Worm (Caenorhabditis elegans) whole organism, L3 larva: ENCODE results near the gene lin-3.

ENCODE experiments used
- aly-2 ChIP-seq: fragments of 150-350 bp; optimal IDR thresholded peaks from 2 replicates; lab custom pipeline; 2014; ENCODE audit warnings: missing biosample characterization, missing genetic modification characterization
- elt-3 ChIP-seq, 3 experiments: fragments of 150-350 bp in 1 of 3; sonication (generic microtip) in 2 of 3; optimal IDR thresholded peaks; 2 replicates in 2 of 3; 4 replicates in 1 of 3; lab custom pipeline; 2014 to 2017; ENCODE audit warnings: missing biosample characterization in 3 of 3, missing genetic modification characterization in 3 of 3
- mdl-1 ChIP-seq: fragments of 150-350 bp; optimal IDR thresholded peaks from 2 replicates; lab custom pipeline; 2014; ENCODE audit warnings: missing biosample characterization, missing genetic modification characterization
- nhr-11 ChIP-seq: fragments of 150-350 bp; optimal IDR thresholded peaks from 2 replicates; lab custom pipeline; 2014; ENCODE audit warnings: missing biosample characterization, missing genetic modification characterization
- nhr-237 ChIP-seq: fragments of 150-350 bp; optimal IDR thresholded peaks from 2 replicates; lab custom pipeline; 2014; ENCODE audit warnings: missing biosample characterization, missing genetic modification characterization
- nhr-77 ChIP-seq: fragments of 150-350 bp; optimal IDR thresholded peaks from 2 replicates; lab custom pipeline; 2014; ENCODE audit warnings: missing biosample characterization, missing genetic modification characterization
- pha-4 ChIP-seq: fragments of 150-350 bp; optimal IDR thresholded peaks from 2 replicates; lab custom pipeline; 2014; ENCODE audit warnings: missing biosample characterization, missing genetic modification reagents, missing genetic modification characterization
- tbx-2 ChIP-seq: sonication (generic microtip); optimal IDR thresholded peaks from 2 replicates; lab custom pipeline; 2016; ENCODE audit warnings: mild to moderate bottlenecking, missing genetic modification characterization, missing compliant biosample characterization
- zag-1 ChIP-seq: fragments of 150-350 bp; optimal IDR thresholded peaks from 2 replicates; lab custom pipeline; 2014; ENCODE audit warnings: missing biosample characterization, missing genetic modification characterization

DNA sequence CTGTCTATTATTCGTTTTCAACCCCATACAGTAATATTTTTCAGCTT lies 15.7 kb upstream of the lin-3 start, which contains the start of gene kdin-1:
- no peak for TF ChIP-seq pha-4 (tag; lab: Kevin White, UChicago)
- TF ChIP-seq aly-2 (tag; lab: Kevin White, UChicago): no peak
- TF ChIP-seq nhr-237 (tag; lab: Kevin White, UChicago): no peak
- no peak for TF ChIP-seq elt-3 (tag; optimal IDR thresholded peaks at IDR 0.05; lab: Kevin White, UChicago)
- TF ChIP-seq zag-1: no peak
- TF ChIP-seq nhr-77 (tag; lab: Kevin White, UChicago): no peak
- no peak for TF ChIP-seq nhr-11 (tag; lab: Kevin White, UChicago)
- TF ChIP-seq tbx-2 (tag; lab: Kevin White, UChicago): no peak
- no peak for TF ChIP-seq mdl-1 (tag; lab: Kevin White, UChicago)
